Worm (Caenorhabditis elegans) whole organism, L3 larva: ENCODE results near the gene hot-9.

Experiments
- elt-2 ChIP-seq: sonication (generic microtip); optimal IDR thresholded peaks from 2 replicates; lab custom pipeline; 2016; ENCODE audit warnings: missing genetic modification reagents, mild to moderate bottlenecking, missing genetic modification characterization, missing compliant biosample characterization
- nhr-28 ChIP-seq: fragments of 150-350 bp; optimal IDR thresholded peaks from 2 replicates; lab custom pipeline; 2014; ENCODE audit warnings: missing biosample characterization, missing genetic modification characterization
- sea-2 ChIP-seq: fragments of 150-350 bp; sonication (generic microtip); optimal IDR thresholded peaks from 4 replicates; lab custom pipeline; 2014; ENCODE audit warnings: missing biosample characterization, missing genetic modification reagents, missing genetic modification characterization
- tbx-2 ChIP-seq: sonication (generic microtip); optimal IDR thresholded peaks from 2 replicates; lab custom pipeline; 2016; ENCODE audit warnings: mild to moderate bottlenecking, missing genetic modification characterization, missing compliant biosample characterization
- zag-1 ChIP-seq: fragments of 150-350 bp; optimal IDR thresholded peaks from 2 replicates; lab custom pipeline; 2014; ENCODE audit warnings: missing biosample characterization, missing genetic modification characterization

DNA sequence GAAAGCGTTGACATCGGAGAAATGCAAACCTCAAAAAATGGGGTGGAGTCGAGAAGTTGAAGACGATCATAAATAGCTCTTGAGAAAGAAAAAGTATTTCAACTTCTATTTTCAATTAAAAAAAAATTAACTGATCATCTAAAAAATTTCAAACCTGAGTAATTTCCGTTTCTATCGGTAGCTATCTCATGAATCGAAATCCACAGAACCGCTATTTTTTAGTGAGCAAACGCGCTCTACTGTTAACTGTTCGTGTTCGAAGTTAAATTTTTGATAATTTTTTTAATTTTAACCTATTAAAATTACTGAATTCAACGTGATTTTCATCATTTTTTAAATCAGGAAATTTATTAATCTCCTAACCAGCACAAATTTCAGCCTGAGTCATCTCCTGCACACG is 38.5 kb upstream of the hot-9 start:
- TF ChIP-seq nhr-28 (tag; lab: Kevin White, UChicago) (no peak), sea-2 (GFP tag; lab: Kevin White, UChicago) (no peak), elt-2 (tag; lab: Kevin White, UChicago) (no peak), tbx-2 (tag; lab: Kevin White, UChicago) (no peak), zag-1 (tag; lab: Kevin White, UChicago) (no peak)
